Fruit fly (Drosophila melanogaster) whole organism, embryonic: ENCODE results near the gene CG4382.

Experiments
- Awh ChIP-seq: fragments of 200-800 bp; sonication (Bioruptor generic); IDR thresholded peaks from 2 replicates; pipeline ENCODE4, ENCODE4 v1.3.6; 2022; ENCODE audit warnings: missing biosample characterization, missing genetic modification characterization
- CG10147 ChIP-seq: fragments of 200-800 bp; sonication (Bioruptor generic); optimal IDR thresholded peaks from 2 replicates; lab custom pipeline; 2019; ENCODE audit warnings: missing biosample characterization, mild to moderate bottlenecking, missing genetic modification characterization, moderate library complexity
- CG10267 ChIP-seq: fragments of 200-800 bp; sonication (Bioruptor generic); optimal IDR thresholded peaks from 2 replicates; lab custom pipeline; 2018; ENCODE audit warnings: missing biosample characterization, mild to moderate bottlenecking, missing genetic modification characterization, moderate library complexity
- CG11085 ChIP-seq: fragments of 200-800 bp; sonication (Bioruptor generic); IDR thresholded peaks from 2 replicates; pipeline ENCODE4 v1.3.6; 2022; ENCODE audit warnings: missing biosample characterization, missing genetic modification characterization
- CG12104 ChIP-seq: fragments of 200-800 bp; sonication (Bioruptor generic); optimal IDR thresholded peaks from 3 replicates; lab custom pipeline; 2016; ENCODE audit warnings: missing biosample characterization, missing genetic modification characterization
- CG12299 ChIP-seq: fragments of 200-800 bp; sonication (Bioruptor generic); optimal IDR thresholded peaks from 2 replicates; lab custom pipeline; 2018; ENCODE audit warnings: missing biosample characterization, mild to moderate bottlenecking, missing genetic modification characterization
- CG14667 ChIP-seq: fragments of 200-800 bp; sonication (Bioruptor generic); IDR thresholded peaks from 2 replicates; pipeline ENCODE4 v1.3.6; 2022; ENCODE audit warnings: missing biosample characterization, missing genetic modification characterization
- CG15269 ChIP-seq: fragments of 200-800 bp; sonication (Bioruptor generic); optimal IDR thresholded peaks from 2 replicates; lab custom pipeline; 2018; ENCODE audit warnings: missing biosample characterization, mild to moderate bottlenecking, missing genetic modification characterization, moderate library complexity
- CG16863 ChIP-seq: fragments of 200-800 bp; sonication (Bioruptor generic); optimal IDR thresholded peaks from 3 replicates; lab custom pipeline; 2016; ENCODE audit warnings: missing biosample characterization, missing genetic modification characterization
- CG17612 ChIP-seq: fragments of 200-800 bp; sonication (Bioruptor generic); IDR thresholded peaks from 2 replicates; pipeline ENCODE4 v1.3.6; 2022; ENCODE audit warnings: missing biosample characterization, missing genetic modification characterization
- CG1832 ChIP-seq: fragments of 200-800 bp; sonication (Bioruptor generic); optimal IDR thresholded peaks from 2 replicates; lab custom pipeline; 2017; ENCODE audit warnings: missing biosample characterization, mild to moderate bottlenecking, missing genetic modification characterization, inconsistent platforms
- CG18476 ChIP-seq: fragments of 200-800 bp; sonication (Bioruptor generic); optimal IDR thresholded peaks from 2 replicates; lab custom pipeline; 2016; ENCODE audit warnings: missing biosample characterization, mild to moderate bottlenecking, missing genetic modification characterization
- CG2712 ChIP-seq: fragments of 200-800 bp; optimal IDR thresholded peaks from 3 replicates; lab custom pipeline; 2019; ENCODE audit warnings: missing biosample characterization, mild to moderate bottlenecking, missing genetic modification characterization, moderate library complexity
- CG30020 ChIP-seq: fragments of 200-800 bp; optimal IDR thresholded peaks from 2 replicates; lab custom pipeline; 2019; ENCODE audit warnings: missing biosample characterization, mild to moderate bottlenecking, missing genetic modification characterization, moderate library complexity
- CG31441 ChIP-seq: fragments of 200-800 bp; sonication (Bioruptor generic); IDR thresholded peaks from 2 replicates; pipeline ENCODE4 v1.3.6; 2022; ENCODE audit warnings: missing biosample characterization, missing genetic modification characterization
- CG4820 ChIP-seq: fragments of 200-800 bp; sonication (Bioruptor generic); optimal IDR thresholded peaks from 3 replicates; lab custom pipeline; 2016; ENCODE audit warnings: missing biosample characterization, missing genetic modification characterization
- D19A ChIP-seq: fragments of 200-800 bp; optimal IDR thresholded peaks from 3 replicates; lab custom pipeline; 2019; ENCODE audit warnings: missing biosample characterization, mild to moderate bottlenecking, missing genetic modification characterization, moderate library complexity
- Dad ChIP-seq: fragments of 200-800 bp; sonication (Bioruptor generic); optimal IDR thresholded peaks from 3 replicates; lab custom pipeline; 2016; ENCODE audit warnings: missing biosample characterization, missing genetic modification characterization
- Deaf1 ChIP-seq: fragments of 200-800 bp; optimal IDR thresholded peaks from 3 replicates; lab custom pipeline; 2019; ENCODE audit warnings: missing biosample characterization, mild to moderate bottlenecking, missing genetic modification characterization, moderate library complexity
- Dp ChIP-seq: fragments of 200-800 bp; sonication (Bioruptor generic); optimal IDR thresholded peaks from 2 replicates; lab custom pipeline; 2018; ENCODE audit warnings: missing biosample characterization, mild to moderate bottlenecking, missing genetic modification characterization, moderate library complexity
- Dref ChIP-seq: fragments of 200-800 bp; sonication (Bioruptor generic); IDR thresholded peaks from 2 replicates; pipeline ENCODE4 v1.3.6; 2022; ENCODE audit warnings: missing biosample characterization, missing genetic modification characterization
- Eip74EF ChIP-seq, 2 experiments: fragments of 200-800 bp in 1 of 2; fragments of >200 bp in 1 of 2; sonication (Bioruptor generic) in 1 of 2; optimal IDR thresholded peaks; 2 replicates each; lab custom pipeline; 2017 to 2019; ENCODE audit warnings: missing biosample characterization in 2 of 2, missing genetic modification characterization in 2 of 2, mild to moderate bottlenecking in 1 of 2, moderate library complexity in 1 of 2
- H15 ChIP-seq: fragments of 200-800 bp; sonication (Bioruptor generic); IDR thresholded peaks from 3 replicates; pipeline ENCODE4 v1.3.6; 2022; ENCODE audit warnings: missing biosample characterization, missing genetic modification characterization
- HHEX ChIP-seq: fragments of 200-800 bp; sonication (Bioruptor generic); optimal IDR thresholded peaks from 3 replicates; lab custom pipeline; 2017; ENCODE audit warnings: missing biosample characterization, mild to moderate bottlenecking, missing genetic modification characterization, missing genetic modification reagents
- HmgZ ChIP-seq: fragments of 200-800 bp; sonication (Bioruptor generic); optimal IDR thresholded peaks from 2 replicates; lab custom pipeline; 2018; ENCODE audit warnings: missing biosample characterization, mild to moderate bottlenecking, missing genetic modification characterization
- Hr78 ChIP-seq, 2 experiments: fragments of 200-800 bp in 1 of 2; fragments of >200 bp in 1 of 2; sonication (Bioruptor generic) in 1 of 2; optimal IDR thresholded peaks; 2 replicates each; lab custom pipeline; 2017 to 2019; ENCODE audit warnings: missing biosample characterization in 2 of 2, missing genetic modification characterization in 2 of 2, mild to moderate bottlenecking in 1 of 2, moderate library complexity in 1 of 2
- Kr ChIP-seq: fragments of 200-800 bp; sonication (Bioruptor generic); optimal IDR thresholded peaks from 2 replicates; lab custom pipeline; 2017; ENCODE audit warnings: missing biosample characterization, mild to moderate bottlenecking, missing genetic modification characterization
- MESR4 ChIP-seq: fragments of 200-800 bp; sonication (Bioruptor generic); optimal IDR thresholded peaks from 2 replicates; lab custom pipeline; 2018; ENCODE audit warnings: missing biosample characterization, mild to moderate bottlenecking, missing genetic modification characterization, moderate library complexity
- MTF-1 ChIP-seq: fragments of 200-800 bp; sonication (Bioruptor generic); optimal IDR thresholded peaks from 2 replicates; lab custom pipeline; 2018; ENCODE audit warnings: missing biosample characterization, mild to moderate bottlenecking, missing genetic modification characterization, borderline replicate concordance
- Med ChIP-seq: fragments of 200-800 bp; sonication (Bioruptor generic); peaks from one replicate; lab custom pipeline; 2016; ENCODE audit warnings: missing biosample characterization, missing genetic modification characterization, mild to moderate bottlenecking, inconsistent platforms, moderate library complexity
- Stat92E ChIP-seq, 3 experiments: fragments of >200 bp in 2 of 3; fragments of 200-800 bp in 1 of 3; sonication (Bioruptor generic) in 1 of 3; optimal IDR thresholded peaks; 2 replicates each; lab custom pipeline; 2017 to 2019; ENCODE audit warnings: missing biosample characterization in 3 of 3, missing genetic modification characterization in 3 of 3, mild to moderate bottlenecking in 1 of 3, moderate library complexity in 1 of 3
- Usf ChIP-seq: fragments of 200-800 bp; sonication (Bioruptor generic); optimal IDR thresholded peaks from 2 replicates; lab custom pipeline; 2017; ENCODE audit warnings: missing genotype, missing biosample characterization, missing genetic modification characterization
- dati ChIP-seq: fragments of 200-800 bp; sonication (Bioruptor generic); IDR thresholded peaks from 2 replicates; pipeline ENCODE4 v1.3.6; 2022; ENCODE audit warnings: missing biosample characterization, missing genetic modification characterization
- dmrt99B ChIP-seq: fragments of 200-800 bp; sonication (Bioruptor generic); optimal IDR thresholded peaks from 2 replicates; lab custom pipeline; 2018; ENCODE audit warnings: missing biosample characterization, mild to moderate bottlenecking, missing genetic modification characterization, moderate library complexity
- emc ChIP-seq: fragments of 200-800 bp; sonication (Bioruptor generic); optimal IDR thresholded peaks from 2 replicates; lab custom pipeline; 2016; ENCODE audit warnings: missing biosample characterization, missing genetic modification characterization
- fd96Cb ChIP-seq: fragments of 200-800 bp; sonication (Bioruptor generic); optimal IDR thresholded peaks from 2 replicates; lab custom pipeline; 2018; ENCODE audit warnings: missing biosample characterization, mild to moderate bottlenecking, missing genetic modification characterization, moderate library complexity
- gt ChIP-seq: fragments of 200-800 bp; sonication (Bioruptor generic); IDR thresholded peaks from 2 replicates; pipeline ENCODE4 v1.3.6; 2022; ENCODE audit warnings: missing biosample characterization, missing genetic modification characterization
- ind ChIP-seq: fragments of 200-800 bp; sonication (Bioruptor generic); optimal IDR thresholded peaks from 3 replicates; lab custom pipeline; 2016; ENCODE audit warnings: missing biosample characterization, missing genetic modification characterization
- jumu ChIP-seq: fragments of 200-800 bp; sonication (Bioruptor generic); optimal IDR thresholded peaks from 3 replicates; lab custom pipeline; 2016; ENCODE audit warnings: missing biosample characterization, missing genetic modification characterization
- ken ChIP-seq: fragments of 200-800 bp; sonication (Bioruptor generic); IDR thresholded peaks from 3 replicates; pipeline ENCODE4 v1.3.6; 2022; ENCODE audit warnings: missing biosample characterization, missing genetic modification characterization
- kni ChIP-seq: fragments of 200-800 bp; sonication (Bioruptor generic); optimal IDR thresholded peaks from 3 replicates; lab custom pipeline; 2017; ENCODE audit warnings: mild to moderate bottlenecking, missing biosample characterization, missing genetic modification reagents, missing genetic modification characterization
- maf-S ChIP-seq: fragments of 200-800 bp; sonication (Bioruptor generic); optimal IDR thresholded peaks from 2 replicates; lab custom pipeline; 2016; ENCODE audit warnings: missing biosample characterization, missing genetic modification characterization
- nerfin-1 ChIP-seq: fragments of 200-800 bp; sonication (Bioruptor generic); optimal IDR thresholded peaks from 3 replicates; lab custom pipeline; 2019; ENCODE audit warnings: missing biosample characterization, mild to moderate bottlenecking, missing genetic modification characterization, moderate library complexity
- odd ChIP-seq: fragments of 200-800 bp; sonication (Bioruptor generic); optimal IDR thresholded peaks from 2 replicates; lab custom pipeline; 2017; ENCODE audit warnings: missing biosample characterization, mild to moderate bottlenecking, missing genetic modification characterization
- p53 ChIP-seq: fragments of 200-800 bp; sonication (Bioruptor generic); optimal IDR thresholded peaks from 2 replicates; lab custom pipeline; 2016; ENCODE audit warnings: missing biosample characterization, missing genetic modification characterization
- schlank ChIP-seq: fragments of 200-800 bp; sonication (Bioruptor generic); optimal IDR thresholded peaks from 2 replicates; lab custom pipeline; 2018; ENCODE audit warnings: missing biosample characterization, mild to moderate bottlenecking, missing genetic modification characterization
- slp2 ChIP-seq: fragments of 200-800 bp; sonication (Bioruptor generic); optimal IDR thresholded peaks from 2 replicates; lab custom pipeline; 2016; ENCODE audit warnings: missing biosample characterization, missing genetic modification characterization
- sna ChIP-seq: fragments of 200-800 bp; sonication (Bioruptor generic); IDR thresholded peaks from 2 replicates; pipeline ENCODE4 v1.3.6; 2022; ENCODE audit warnings: missing biosample characterization, missing genetic modification characterization; ENCODE audit not compliant: partially characterized antibody
- tio ChIP-seq: fragments of 200-800 bp; sonication (Bioruptor generic); optimal IDR thresholded peaks from 2 replicates; lab custom pipeline; 2017; ENCODE audit warnings: missing biosample characterization, missing genetic modification characterization, inconsistent platforms
- vnd ChIP-seq: fragments of 200-800 bp; sonication (Bioruptor generic); IDR thresholded peaks from 3 replicates; pipeline ENCODE4 v1.3.6; 2022; ENCODE audit warnings: missing biosample characterization, missing genetic modification characterization; ENCODE audit not compliant: partially characterized antibody

The CG4382 gene

dm6 chr2L:9570673-9571193, 29.9 kb downstream of the CG4382 start (continued):
- TF ChIP-seq CG2712 (tag; lab: Kevin White, UChicago) (no peak), Hr78 (GFP tag; optimal IDR thresholded peaks at IDR 0.05; lab: Kevin White, UChicago) (no peak), CG15269 (tag; lab: Kevin White, UChicago) (peak; percentile 35), Usf (no peak), Dref (GFP tag; lab: Robert Waterston, UW) (no peak), MESR4 (GFP tag; lab: Kevin White, UChicago) (peak; percentile 11), Deaf1 (peak; percentile 69), CG31441 (GFP tag; lab: Robert Waterston, UW) (no peak), emc (GFP tag; lab: Kevin White, UChicago) (no peak), maf-S (no peak), dati (no peak), CG14667 (GFP tag; lab: Robert Waterston, UW) (no peak), sna (no peak), CG17612 (GFP tag; lab: Robert Waterston, UW) (no peak), D19A (tag; lab: Kevin White, UChicago) (no peak), HmgZ (tag; lab: Kevin White, UChicago) (peak; percentile 16), Dad (GFP tag; lab: Kevin White, UChicago) (no peak), Eip74EF (GFP tag; optimal IDR thresholded peaks at IDR 0.05; lab: Kevin White, UChicago) (peak in 1 of 2 experiments; percentile 57), Dp (GFP tag; lab: Kevin White, UChicago) (no peak), schlank (peak; percentile 33), Kr (GFP tag; lab: Kevin White, UChicago) (no peak), H15 (GFP tag; lab: Robert Waterston, UW) (no peak), fd96Cb (tag; lab: Kevin White, UChicago) (no peak), Awh (peak; percentile 36; the same call in 1 of the 2 replicates), CG16863 (GFP tag; lab: Kevin White, UChicago) (no peak), kni (peak; percentile 50), CG12104 (GFP tag; lab: Kevin White, UChicago) (peak; percentile 19), CG11085 (GFP tag; lab: Robert Waterston, UW) (no peak), CG12299 (tag; lab: Kevin White, UChicago) (no peak), odd (GFP tag; lab: Kevin White, UChicago) (peak; percentile 45), CG10267 (no peak), CG18476 (GFP tag; lab: Kevin White, UChicago) (no peak), CG10147 (peak; percentile 31), CG4820 (GFP tag; lab: Kevin White, UChicago) (no peak), ind (no peak), MTF-1 (GFP tag; lab: Kevin White, UChicago) (peak; percentile 22), CG1832 (GFP tag; lab: Kevin White, UChicago) (no peak), HHEX (GFP tag; lab: Kevin White, UChicago) (peak; percentile 40), Med (peak; percentile 55), gt (GFP tag; lab: Robert Waterston, UW) (no peak), nerfin-1 (tag; lab: Kevin White, UChicago) (no peak), p53 (no peak), vnd (GFP tag; lab: Robert Waterston, UW) (no peak), dmrt99B (tag; lab: Kevin White, UChicago) (peak; percentile 37), ken (GFP tag; lab: Robert Waterston, UW) (no peak), slp2 (no peak), jumu (GFP tag; lab: Kevin White, UChicago) (no peak), Stat92E (GFP tag; optimal IDR thresholded peaks at IDR 0.05; lab: Kevin White, UChicago) (no peak), CG30020 (tag; lab: Kevin White, UChicago) (no peak), tio (GFP tag; lab: Kevin White, UChicago) (no peak)
